Fruit fly (Drosophila melanogaster) whole organism, embryonic: ENCODE results near the gene CG42716.
A peak's percentile ranks its signal among the peaks of the same experiment; 100 is the strongest.

Experiments used
- Atf-2 ChIP-seq: fragments of 200-800 bp; sonication (Bioruptor generic); optimal IDR thresholded peaks from 2 replicates; lab custom pipeline; 2016; ENCODE audit warnings: missing biosample characterization, missing genetic modification characterization
- CG13296 ChIP-seq: fragments of 200-800 bp; sonication (Bioruptor generic); optimal IDR thresholded peaks from 3 replicates; lab custom pipeline; 2018; ENCODE audit warnings: missing biosample characterization, mild to moderate bottlenecking, missing genetic modification characterization
- CG14710 ChIP-seq: fragments of 200-800 bp; sonication (Bioruptor generic); optimal IDR thresholded peaks from 3 replicates; lab custom pipeline; 2019; ENCODE audit warnings: missing biosample characterization, mild to moderate bottlenecking, missing genetic modification characterization, moderate library complexity
- CG14860 ChIP-seq: fragments of 200-800 bp; sonication (Bioruptor generic); IDR thresholded peaks from 3 replicates; pipeline ENCODE4 v1.3.6; 2022; ENCODE audit warnings: missing biosample characterization, missing genetic modification characterization; ENCODE audit not compliant: partially characterized antibody
- CG1529 ChIP-seq: fragments of 200-800 bp; sonication (Bioruptor generic); optimal IDR thresholded peaks from 3 replicates; lab custom pipeline; 2018; ENCODE audit warnings: missing biosample characterization, missing genetic modification characterization
- CG1602 ChIP-seq: fragments of 200-800 bp; sonication (Bioruptor generic); optimal IDR thresholded peaks from 3 replicates; lab custom pipeline; 2016; ENCODE audit warnings: missing biosample characterization, missing genetic modification characterization
- CG17568 ChIP-seq: fragments of 200-800 bp; sonication (Bioruptor generic); optimal IDR thresholded peaks from 2 replicates; lab custom pipeline; 2018; ENCODE audit warnings: missing biosample characterization, mild to moderate bottlenecking, missing genetic modification characterization, moderate library complexity
- CG1792 ChIP-seq: fragments of 200-800 bp; sonication (Bioruptor generic); optimal IDR thresholded peaks from 2 replicates; lab custom pipeline; 2016; ENCODE audit warnings: missing biosample characterization, missing genetic modification characterization
- CG2678 ChIP-seq: fragments of 200-800 bp; sonication (Bioruptor generic); optimal IDR thresholded peaks from 3 replicates; lab custom pipeline; 2019; ENCODE audit warnings: missing biosample characterization, mild to moderate bottlenecking, missing genetic modification characterization, moderate library complexity
- CG30403 ChIP-seq: fragments of 200-800 bp; sonication (Bioruptor generic); optimal IDR thresholded peaks from 3 replicates; lab custom pipeline; 2016; ENCODE audit warnings: missing biosample characterization, missing genetic modification characterization
- CG31388 ChIP-seq: fragments of 200-800 bp; sonication (Bioruptor generic); optimal IDR thresholded peaks from 2 replicates; lab custom pipeline; 2016; ENCODE audit warnings: missing biosample characterization, missing genetic modification characterization
- CG3163 ChIP-seq: fragments of 200-800 bp; sonication (Bioruptor generic); optimal IDR thresholded peaks from 3 replicates; lab custom pipeline; 2016; ENCODE audit warnings: missing biosample characterization, missing genetic modification characterization
- CG32532 ChIP-seq: fragments of 200-800 bp; sonication (Bioruptor generic); IDR thresholded peaks from 2 replicates; pipeline ENCODE4 v1.3.6; 2022; ENCODE audit warnings: missing biosample characterization, missing genetic modification characterization
- CG4404 ChIP-seq: fragments of 200-800 bp; sonication (Bioruptor generic); IDR thresholded peaks from 2 replicates; pipeline ENCODE4 v1.3.6; 2022; ENCODE audit warnings: missing biosample characterization, missing genetic modification characterization
- CG4820 ChIP-seq: fragments of 200-800 bp; sonication (Bioruptor generic); optimal IDR thresholded peaks from 3 replicates; lab custom pipeline; 2016; ENCODE audit warnings: missing biosample characterization, missing genetic modification characterization
- CG6813 ChIP-seq: fragments of 200-800 bp; sonication (Bioruptor generic); optimal IDR thresholded peaks from 2 replicates; lab custom pipeline; 2017; ENCODE audit warnings: missing biosample characterization, missing genetic modification characterization, mild to moderate bottlenecking, moderate library complexity, missing genetic modification reagents
- CG7556 ChIP-seq: fragments of 200-800 bp; sonication (Bioruptor generic); optimal IDR thresholded peaks from 2 replicates; lab custom pipeline; 2017; ENCODE audit warnings: missing biosample characterization, mild to moderate bottlenecking, missing genetic modification characterization
- CG8944 ChIP-seq: fragments of 200-800 bp; sonication (Bioruptor generic); optimal IDR thresholded peaks from 3 replicates; lab custom pipeline; 2016; ENCODE audit warnings: missing biosample characterization, missing genetic modification characterization
- Dek ChIP-seq: fragments of 200-800 bp; sonication (Bioruptor generic); optimal IDR thresholded peaks from 3 replicates; lab custom pipeline; 2019; ENCODE audit warnings: missing biosample characterization, mild to moderate bottlenecking, missing genetic modification characterization, moderate library complexity
- Gug ChIP-seq: fragments of 200-800 bp; sonication (Bioruptor generic); IDR thresholded peaks from 4 replicates; pipeline ENCODE4 v1.3.6; 2022; ENCODE audit warnings: missing biosample characterization, missing genetic modification characterization
- HHEX ChIP-seq: fragments of 200-800 bp; sonication (Bioruptor generic); optimal IDR thresholded peaks from 3 replicates; lab custom pipeline; 2017; ENCODE audit warnings: missing biosample characterization, mild to moderate bottlenecking, missing genetic modification characterization, missing genetic modification reagents
- HLHmδ ChIP-seq: fragments of 200-800 bp; sonication (Bioruptor generic); optimal IDR thresholded peaks from 2 replicates; lab custom pipeline; 2018; ENCODE audit warnings: missing biosample characterization, mild to moderate bottlenecking, missing genetic modification characterization, moderate library complexity
- Hsf ChIP-seq: fragments of 200-800 bp; sonication (Bioruptor generic); optimal IDR thresholded peaks from 3 replicates; lab custom pipeline; 2016; ENCODE audit warnings: missing biosample characterization, missing genetic modification characterization
- Lim3 ChIP-seq: fragments of 200-800 bp; sonication (Bioruptor generic); IDR thresholded peaks from 2 replicates; pipeline ENCODE4 v1.3.6; 2022; ENCODE audit warnings: missing biosample characterization, missing genetic modification characterization
- MESR4 ChIP-seq: fragments of 200-800 bp; sonication (Bioruptor generic); optimal IDR thresholded peaks from 2 replicates; lab custom pipeline; 2018; ENCODE audit warnings: missing biosample characterization, mild to moderate bottlenecking, missing genetic modification characterization, moderate library complexity
- Meics ChIP-seq: fragments of 200-800 bp; sonication (Bioruptor generic); optimal IDR thresholded peaks from 2 replicates; lab custom pipeline; 2017; ENCODE audit warnings: missing biosample characterization, mild to moderate bottlenecking, missing genetic modification characterization
- Nf-YB ChIP-seq: fragments of 200-800 bp; sonication (Bioruptor generic); optimal IDR thresholded peaks from 3 replicates; lab custom pipeline; 2019; ENCODE audit warnings: missing biosample characterization, mild to moderate bottlenecking, missing genetic modification characterization, moderate library complexity
- Optix ChIP-seq: fragments of 200-800 bp; sonication (Bioruptor generic); IDR thresholded peaks from 3 replicates; pipeline ENCODE4 v1.3.6; 2022; ENCODE audit warnings: missing biosample characterization, missing genetic modification characterization
- Sox102F ChIP-seq: fragments of 200-800 bp; sonication (Bioruptor generic); optimal IDR thresholded peaks from 2 replicates; lab custom pipeline; 2018; ENCODE audit warnings: missing biosample characterization, mild to moderate bottlenecking, missing genetic modification characterization, moderate library complexity
- Tbp ChIP-seq: fragments of >200 bp; optimal IDR thresholded peaks from 2 replicates; lab custom pipeline; 2018; ENCODE audit warnings: missing biosample characterization, missing genetic modification characterization
- ac ChIP-seq: fragments of 200-800 bp; sonication (Bioruptor generic); optimal IDR thresholded peaks from 3 replicates; lab custom pipeline; 2017; ENCODE audit warnings: missing biosample characterization, mild to moderate bottlenecking, missing genetic modification characterization
- cato ChIP-seq: fragments of 200-800 bp; sonication (Bioruptor generic); optimal IDR thresholded peaks from 2 replicates; lab custom pipeline; 2016; ENCODE audit warnings: missing biosample characterization, missing genetic modification characterization, borderline replicate concordance
- emc ChIP-seq: fragments of 200-800 bp; sonication (Bioruptor generic); optimal IDR thresholded peaks from 2 replicates; lab custom pipeline; 2016; ENCODE audit warnings: missing biosample characterization, missing genetic modification characterization
- exex ChIP-seq: fragments of 200-800 bp; sonication (Bioruptor generic); optimal IDR thresholded peaks from 4 replicates; lab custom pipeline; 2018; ENCODE audit warnings: missing biosample characterization, mild to moderate bottlenecking, missing genetic modification characterization, moderate library complexity
- fd96Cb ChIP-seq: fragments of 200-800 bp; sonication (Bioruptor generic); optimal IDR thresholded peaks from 2 replicates; lab custom pipeline; 2018; ENCODE audit warnings: missing biosample characterization, mild to moderate bottlenecking, missing genetic modification characterization, moderate library complexity
- gem ChIP-seq: fragments of 200-800 bp; sonication (Bioruptor generic); optimal IDR thresholded peaks from 2 replicates; lab custom pipeline; 2019; ENCODE audit warnings: missing biosample characterization, mild to moderate bottlenecking, missing genetic modification characterization, moderate library complexity
- grau ChIP-seq: fragments of 200-800 bp; optimal IDR thresholded peaks from 3 replicates; lab custom pipeline; 2019; ENCODE audit warnings: missing biosample characterization, mild to moderate bottlenecking, missing genetic modification characterization, moderate library complexity
- inv ChIP-seq: fragments of 200-800 bp; sonication (Bioruptor generic); IDR thresholded peaks from 2 replicates; pipeline ENCODE4 v1.3.6; 2022; ENCODE audit warnings: missing biosample characterization, missing genetic modification characterization; ENCODE audit not compliant: partially characterized antibody
- kah ChIP-seq: fragments of 200-800 bp; sonication (Bioruptor generic); optimal IDR thresholded peaks from 2 replicates; lab custom pipeline; 2018; ENCODE audit warnings: missing biosample characterization, mild to moderate bottlenecking, missing genetic modification characterization
- lab ChIP-seq: fragments of 200-800 bp; sonication (Bioruptor generic); optimal IDR thresholded peaks from 3 replicates; lab custom pipeline; 2017; ENCODE audit warnings: missing biosample characterization, missing genetic modification characterization, mild to moderate bottlenecking, moderate library complexity, missing genetic modification reagents
- luna ChIP-seq: fragments of 200-800 bp; sonication (Bioruptor generic); optimal IDR thresholded peaks from 2 replicates; lab custom pipeline; 2016; ENCODE audit warnings: missing biosample characterization, missing genetic modification characterization
- shn ChIP-seq: fragments of 200-800 bp; sonication (Bioruptor generic); optimal IDR thresholded peaks from 3 replicates; lab custom pipeline; 2016; ENCODE audit warnings: missing biosample characterization, missing genetic modification characterization
- slp2 ChIP-seq: fragments of 200-800 bp; sonication (Bioruptor generic); optimal IDR thresholded peaks from 2 replicates; lab custom pipeline; 2016; ENCODE audit warnings: missing biosample characterization, missing genetic modification characterization
- sna ChIP-seq: fragments of 200-800 bp; sonication (Bioruptor generic); IDR thresholded peaks from 2 replicates; pipeline ENCODE4 v1.3.6; 2022; ENCODE audit warnings: missing biosample characterization, missing genetic modification characterization; ENCODE audit not compliant: partially characterized antibody
- sr ChIP-seq: fragments of 200-800 bp; sonication (Bioruptor generic); IDR thresholded peaks from 3 replicates; pipeline ENCODE4 v1.3.6; 2022; ENCODE audit warnings: missing biosample characterization, missing genetic modification characterization
- stc ChIP-seq: fragments of 200-800 bp; sonication (Bioruptor generic); IDR thresholded peaks from 2 replicates; pipeline ENCODE4 v1.3.6; 2022; ENCODE audit warnings: missing biosample characterization, missing genetic modification characterization
- sug ChIP-seq: fragments of 200-800 bp; optimal IDR thresholded peaks from 2 replicates; lab custom pipeline; 2019; ENCODE audit warnings: missing biosample characterization, mild to moderate bottlenecking, missing genetic modification characterization, moderate library complexity
- tio ChIP-seq: fragments of 200-800 bp; sonication (Bioruptor generic); optimal IDR thresholded peaks from 2 replicates; lab custom pipeline; 2017; ENCODE audit warnings: missing biosample characterization, missing genetic modification characterization, inconsistent platforms
- toy ChIP-seq: fragments of 200-800 bp; sonication (Bioruptor generic); IDR thresholded peaks from 2 replicates; pipeline ENCODE4 v1.3.6; 2022; ENCODE audit warnings: missing biosample characterization, missing genetic modification characterization
- trem ChIP-seq: fragments of 200-800 bp; optimal IDR thresholded peaks from 3 replicates; lab custom pipeline; 2019; ENCODE audit warnings: missing biosample characterization, mild to moderate bottlenecking, missing genetic modification characterization, moderate library complexity

The CG42716 gene

dm6 chr3L:16024276-16025019, 9.1 kb upstream of the CG42716 start (continued):
- TF ChIP-seq Tbp (GFP tag; lab: Kevin White, UChicago) (no peak), CG2678 (tag; lab: Kevin White, UChicago) (peak; percentile 31), lab (GFP tag; lab: Kevin White, UChicago) (no peak), Atf-2 (GFP tag; lab: Kevin White, UChicago) (no peak), ac (GFP tag; lab: Kevin White, UChicago) (no peak), CG32532 (GFP tag; lab: Robert Waterston, UW) (no peak), fd96Cb (tag; lab: Kevin White, UChicago) (peak; percentile 3), luna (GFP tag; lab: Kevin White, UChicago) (no peak), HLHmδ (GFP tag; lab: Kevin White, UChicago) (no peak), Lim3 (GFP tag; lab: Robert Waterston, UW) (no peak), gem (tag; lab: Kevin White, UChicago) (peak; percentile 46), inv (GFP tag; lab: Robert Waterston, UW) (no peak), exex (tag; lab: Kevin White, UChicago) (no peak), stc (GFP tag; lab: Robert Waterston, UW) (no peak), kah (no peak), CG13296 (GFP tag; lab: Kevin White, UChicago) (no peak), CG1602 (GFP tag; lab: Kevin White, UChicago) (no peak), trem (tag; lab: Kevin White, UChicago) (no peak), sna (no peak), Optix (GFP tag; lab: Robert Waterston, UW) (no peak), CG31388 (no peak), cato (GFP tag; lab: Kevin White, UChicago) (no peak), CG14710 (peak; percentile 23), CG4404 (GFP tag; lab: Robert Waterston, UW) (no peak), sr (GFP tag; lab: Robert Waterston, UW) (no peak), Gug (no peak), CG17568 (GFP tag; lab: Kevin White, UChicago) (no peak), Hsf (GFP tag; lab: Kevin White, UChicago) (no peak), Dek (tag; lab: Kevin White, UChicago) (no peak), CG1792 (GFP tag; lab: Kevin White, UChicago) (no peak), CG6813 (no peak), CG4820 (GFP tag; lab: Kevin White, UChicago) (no peak), toy (GFP tag; lab: Robert Waterston, UW) (no peak), CG1529 (GFP tag; lab: Kevin White, UChicago) (no peak), sug (no peak), CG30403 (GFP tag; lab: Kevin White, UChicago) (peak; percentile 17), CG3163 (GFP tag; lab: Kevin White, UChicago) (no peak), Meics (GFP tag; lab: Kevin White, UChicago) (no peak), tio (peak; percentile 13), grau (tag; lab: Kevin White, UChicago) (no peak), Nf-YB (GFP tag; lab: Kevin White, UChicago) (no peak), CG14860 (GFP tag; lab: Robert Waterston, UW) (no peak), CG8944 (GFP tag; lab: Kevin White, UChicago) (no peak), shn (GFP tag; lab: Kevin White, UChicago) (no peak), HHEX (GFP tag; lab: Kevin White, UChicago) (no peak), emc (GFP tag; lab: Kevin White, UChicago) (no peak), slp2 (GFP tag; lab: Kevin White, UChicago) (peak; percentile 4), Sox102F (GFP tag; lab: Kevin White, UChicago) (peak; percentile 15), CG7556 (peak; percentile 6), MESR4 (GFP tag; lab: Kevin White, UChicago) (no peak)
